Fruit fly (Drosophila melanogaster): ENCODE measurements around the gene CG33920.

CG33920 gene

dm6 chr3R:31064653-31065322 is 19.9 kb upstream of the CG33920 start, which contains the start of gene Sox100B:
Gene Sox100B, plus strand, starts transcription at chr3R:31065253.
- TF ChIP-seq row (GFP tag; IDR thresholded peaks at IDR 0.05) (peak; percentile 84), H15 (GFP tag; IDR thresholded peaks at IDR 0.05) (0 out of 3 replicates have a peak, but pooled peaks have one; percentile 31), crp (GFP tag; optimal IDR thresholded peaks at IDR 0.05) (no peak), slp2 (GFP tag; optimal IDR thresholded peaks at IDR 0.05) (no peak), CG14050 (GFP tag; IDR thresholded peaks at IDR 0.05) (no peak), Fer3 (tag; optimal IDR thresholded peaks at IDR 0.05) (peak; percentile 33), CG9727 (GFP tag; optimal IDR thresholded peaks at IDR 0.05) (peak; percentile 90), gt (GFP tag; IDR thresholded peaks at IDR 0.05) (peak; percentile 36; the same call in 1 of the 2 replicates), E2f1 (GFP tag; IDR thresholded peaks at IDR 0.05) (peak; percentile 76), Mes4 (GFP tag; optimal IDR thresholded peaks at IDR 0.05) (no peak), ewg (GFP tag; optimal IDR thresholded peaks at IDR 0.05) (peak; percentile 35), CG4424 (GFP tag; optimal IDR thresholded peaks at IDR 0.05) (peak; percentile 64), CG43689 (GFP tag; IDR thresholded peaks at IDR 0.05) (no peak), zfh2 (GFP tag; optimal IDR thresholded peaks at IDR 0.05) (no peak), Deaf1 (tag; optimal IDR thresholded peaks at IDR 0.05) (peak; percentile 86), aop (GFP tag; IDR thresholded peaks at IDR 0.05) (no peak), Blimp-1 (GFP tag; optimal IDR thresholded peaks at IDR 0.05) (peak; percentile 70), p53 (GFP tag; optimal IDR thresholded peaks at IDR 0.05) (no peak), Drgx (GFP tag; IDR thresholded peaks at IDR 0.05) (no peak), CG12219 (GFP tag; optimal IDR thresholded peaks at IDR 0.05) (peak; percentile 30), CG1832 (GFP tag; optimal IDR thresholded peaks at IDR 0.05) (no peak), org-1 (GFP tag; optimal IDR thresholded peaks at IDR 0.05) (peak; percentile 22), CG17186 (GFP tag; optimal IDR thresholded peaks at IDR 0.05) (no peak), CG1529 (GFP tag; optimal IDR thresholded peaks at IDR 0.05) (peak; percentile 59), CG33557 (GFP tag; optimal IDR thresholded peaks at IDR 0.05) (peak; percentile 87), Xrp1 (GFP tag; IDR thresholded peaks at IDR 0.05) (peak; percentile 91), pb (GFP tag; optimal IDR thresholded peaks at IDR 0.05) (no peak), CG10654 (GFP tag; optimal IDR thresholded peaks at IDR 0.05) (peak; percentile 39), sna (GFP tag; IDR thresholded peaks at IDR 0.05; ENCODE audit: partially characterized antibody) (no peak), CG9876 (GFP tag; optimal IDR thresholded peaks at IDR 0.05) (no peak), CG7745 (tag; optimal IDR thresholded peaks at IDR 0.05) (no peak), vfl (GFP tag; optimal IDR thresholded peaks at IDR 0.05) (no peak), Max (GFP tag; optimal IDR thresholded peaks at IDR 0.05) (peak; percentile 33), CG16813 (GFP tag; IDR thresholded peaks at IDR 0.05; ENCODE audit: partially characterized antibody) (no peak), Dek (tag; optimal IDR thresholded peaks at IDR 0.05) (peak; percentile 13), lola (GFP tag; optimal IDR thresholded peaks at IDR 0.05) (peak in 1 of 3 experiments; percentile 87), CG16779 (GFP tag; IDR thresholded peaks at IDR 0.05) (no peak), hth (optimal IDR thresholded peaks at IDR 0.05) (no peak), CG10959 (GFP tag; IDR thresholded peaks at IDR 0.05) (peak; percentile 87), Antp (GFP tag; optimal IDR thresholded peaks at IDR 0.05) (no peak), CG12744 (GFP tag; optimal IDR thresholded peaks at IDR 0.05) (no peak), ab (GFP tag; optimal IDR thresholded peaks at IDR 0.05) (no peak), repo (GFP tag; optimal IDR thresholded peaks at IDR 0.05) (no peak), CG1602 (GFP tag; optimal IDR thresholded peaks at IDR 0.05) (peak; percentile 69), CG7357 (GFP tag; IDR thresholded peaks at IDR 0.05) (peak; percentile 57; the same call in 1 of the 3 replicates), MTF-1 (GFP tag; optimal IDR thresholded peaks at IDR 0.05; ENCODE audit: borderline replicate concordance) (peak; percentile 2), CG12769 (tag; optimal IDR thresholded peaks at IDR 0.05) (no peak), CG4730 (GFP tag; IDR thresholded peaks at IDR 0.05) (no peak; the same call in 1 of the 2 replicates), hb (GFP tag; IDR thresholded peaks at IDR 0.05; ENCODE audit: partially characterized antibody) (no peak), Ada2b (GFP tag; IDR thresholded peaks at IDR 0.05) (peak; percentile 53)

Measured in whole organism, embryonic.